Worm (Caenorhabditis elegans): ENCODE results near the gene spt-4.
"Not testable (repeated sequence)": the region's sequence is repeated elsewhere in the genome, so short reads cannot be mapped to it uniquely, and the experiment has no call there.

Gene spt-4

DNA sequence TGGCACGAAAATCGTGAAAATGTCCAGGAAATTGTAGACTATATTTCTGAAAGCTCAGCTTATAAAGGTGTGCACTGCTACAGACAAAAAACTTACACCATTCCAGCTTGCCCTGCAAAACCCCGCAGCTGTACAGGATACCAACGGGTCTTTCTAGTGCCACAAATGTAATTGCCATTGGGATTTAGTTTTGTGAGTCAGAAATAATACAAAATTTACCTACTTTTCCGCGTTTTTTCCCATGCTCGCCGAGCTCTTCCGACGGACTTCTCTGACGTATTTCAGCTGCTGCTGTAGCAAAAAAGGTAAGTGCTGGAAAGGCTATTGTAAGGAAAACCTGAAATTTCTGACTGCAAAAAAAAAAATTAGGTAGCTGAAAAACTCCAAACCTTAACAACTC, 27.5 kb upstream of the spt-4 start, which contains the start of gene C29F9.8:
Gene C29F9.8, minus strand, starts transcription at position 101 of the 400 bp plus-strand sequence.
- not testable (repeated sequence) for TF ChIP-seq ZK546.5 (tag; optimal IDR thresholded peaks at IDR 0.05); nhr-76 (tag; optimal IDR thresholded peaks at IDR 0.05); fkh-10 (GFP tag; optimal IDR thresholded peaks at IDR 0.05)

DNA sequence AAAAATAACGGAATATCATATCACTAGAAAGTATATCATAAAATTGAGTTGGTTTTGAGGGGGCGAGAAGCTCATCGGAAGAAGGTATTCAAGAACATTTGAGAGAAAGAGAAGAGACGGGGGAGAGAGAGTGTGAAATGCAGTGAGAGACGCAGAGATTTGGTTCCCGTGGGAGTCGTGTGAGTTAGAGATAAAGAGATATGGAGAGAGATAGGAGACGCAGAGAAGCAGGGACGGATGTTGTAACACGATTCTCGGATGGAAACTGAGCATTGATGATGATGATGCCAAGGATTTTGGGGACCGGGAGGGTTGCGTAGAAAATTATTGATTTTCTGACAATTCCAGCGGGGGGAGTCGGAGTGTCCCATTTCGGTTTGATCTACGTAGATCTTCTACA, 26.6 kb upstream of the spt-4 start:
- TF ChIP-seq eor-1 (tag; optimal IDR thresholded peaks at IDR 0.05), result no peak
- TF ChIP-seq nhr-28 (tag; optimal IDR thresholded peaks at IDR 0.05), result no peak
- TF ChIP-seq egl-5 (tag; optimal IDR thresholded peaks at IDR 0.05), result no peak
- TF ChIP-seq lin-39 (tag; optimal IDR thresholded peaks at IDR 0.05), result no peak
- no peak for TF ChIP-seq mdl-1 (tag; optimal IDR thresholded peaks at IDR 0.05)
- no peak for TF ChIP-seq fkh-2 (tag; optimal IDR thresholded peaks at IDR 0.05)
- TF ChIP-seq lin-15B (tag; optimal IDR thresholded peaks at IDR 0.05), result no peak
- TF ChIP-seq sea-2 (GFP tag; optimal IDR thresholded peaks at IDR 0.05), result no peak
- peak; percentile 13 for TF ChIP-seq R02D3.7 (tag; optimal IDR thresholded peaks at IDR 0.05)
- no peak for TF ChIP-seq fkh-10 (GFP tag; optimal IDR thresholded peaks at IDR 0.05)
- TF ChIP-seq elt-2 (tag; optimal IDR thresholded peaks at IDR 0.05), result peak; percentile 12
- no peak for TF ChIP-seq pha-4 (tag; optimal IDR thresholded peaks at IDR 0.05)
- TF ChIP-seq fos-1 (tag; optimal IDR thresholded peaks at IDR 0.05), result no peak
- TF ChIP-seq nfya-1 (tag; optimal IDR thresholded peaks at IDR 0.05; ENCODE audit: insufficient read depth), result peak; percentile 46
- no peak for TF ChIP-seq elt-1 (tag; optimal IDR thresholded peaks at IDR 0.05)
- peak; percentile 58 for TF ChIP-seq ceh-28 (tag; optimal IDR thresholded peaks at IDR 0.05)
- TF ChIP-seq ceh-16 (tag; optimal IDR thresholded peaks at IDR 0.05), result no peak
- no peak for TF ChIP-seq nhr-77 (tag; optimal IDR thresholded peaks at IDR 0.05)

DNA sequence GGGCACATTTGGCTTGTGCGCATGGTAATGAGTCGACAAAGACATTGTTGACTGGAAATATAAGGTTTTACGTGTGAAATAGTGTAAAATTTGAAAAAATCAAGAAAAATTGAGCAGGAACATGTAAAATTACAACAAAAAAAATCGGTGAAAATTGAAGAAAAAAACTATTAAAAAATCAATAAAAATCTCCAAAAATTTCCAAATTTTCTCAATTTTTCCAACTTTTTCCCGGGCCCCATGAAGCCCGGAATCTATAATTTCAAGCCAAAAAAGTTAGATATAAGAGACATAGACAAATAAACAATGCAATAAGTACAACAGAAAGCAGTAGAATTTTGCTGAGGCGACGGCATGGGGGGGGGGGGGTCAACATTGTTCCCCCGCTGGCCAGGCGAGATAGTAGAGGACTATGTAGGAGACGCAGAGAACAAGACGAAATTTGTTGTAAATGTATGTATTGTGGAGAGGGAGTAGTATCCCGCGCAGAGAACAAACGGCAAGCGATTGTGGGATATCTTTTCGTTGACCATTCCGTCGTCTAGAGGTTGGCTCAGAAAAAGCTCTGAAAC, 25.3 kb upstream of the spt-4 start, which contains the start of gene pat-4:
Gene pat-4, minus strand, starts transcription at position 51 of the 572 bp plus-strand sequence.
- TF ChIP-seq nhr-25 (tag; optimal IDR thresholded peaks at IDR 0.05) (no peak), nhr-23 (tag; optimal IDR thresholded peaks at IDR 0.05) (peak; percentile 1), ceh-16 (tag; optimal IDR thresholded peaks at IDR 0.05) (no peak), ceh-28 (tag; optimal IDR thresholded peaks at IDR 0.05) (no peak), nfya-1 (tag; optimal IDR thresholded peaks at IDR 0.05; ENCODE audit: insufficient read depth) (peak; percentile 33), ceh-9 (tag; optimal IDR thresholded peaks at IDR 0.05) (no peak), ama-1 (optimal IDR thresholded peaks at IDR 0.05) (no peak), pha-4 (tag; optimal IDR thresholded peaks at IDR 0.05) (peak; percentile 77), ZK546.5 (tag; optimal IDR thresholded peaks at IDR 0.05) (no peak), elt-3 (tag; optimal IDR thresholded peaks at IDR 0.05) (no peak), elt-2 (tag; optimal IDR thresholded peaks at IDR 0.05) (peak; percentile 1), nhr-43 (tag; optimal IDR thresholded peaks at IDR 0.05; ENCODE audit: poor library complexity, severe bottlenecking) (no peak), nhr-11 (tag; optimal IDR thresholded peaks at IDR 0.05) (no peak), egl-5 (tag; optimal IDR thresholded peaks at IDR 0.05) (no peak), hmg-11 (tag; optimal IDR thresholded peaks at IDR 0.05) (peak; percentile 77), egl-27 (tag; optimal IDR thresholded peaks at IDR 0.05) (no peak), lin-39 (tag; optimal IDR thresholded peaks at IDR 0.05) (no peak), unc-39 (tag; optimal IDR thresholded peaks at IDR 0.05) (no peak), tbx-2 (tag; optimal IDR thresholded peaks at IDR 0.05) (no peak), nhr-237 (tag; optimal IDR thresholded peaks at IDR 0.05) (no peak), lsy-12 (tag; optimal IDR thresholded peaks at IDR 0.05) (no peak), unc-62 (GFP tag; optimal IDR thresholded peaks at IDR 0.05) (no peak), fkh-10 (GFP tag; optimal IDR thresholded peaks at IDR 0.05) (no peak)

DNA sequence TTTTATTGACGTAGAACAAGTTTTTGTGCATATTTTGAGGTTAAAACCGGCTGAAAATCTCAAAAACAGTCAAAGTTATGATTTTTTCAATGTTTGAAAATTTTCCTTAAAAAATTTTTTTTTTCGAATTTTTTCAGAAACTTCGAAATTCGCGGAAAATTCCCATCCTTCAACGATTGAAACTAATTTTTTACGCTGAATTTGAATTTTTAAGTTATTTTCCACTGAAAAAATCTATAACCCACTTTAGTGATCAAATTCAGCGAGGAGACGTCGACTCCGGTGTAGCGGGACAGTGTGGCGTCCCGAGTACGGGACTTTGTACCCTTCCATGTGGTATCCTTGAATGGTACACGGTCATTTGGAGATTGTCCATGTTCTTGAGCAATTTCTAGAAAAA, 22.7 kb upstream of the spt-4 start:
- TF ChIP-seq elt-1 (tag; optimal IDR thresholded peaks at IDR 0.05) (no peak), lsy-12 (tag; optimal IDR thresholded peaks at IDR 0.05) (no peak), ceh-16 (tag; optimal IDR thresholded peaks at IDR 0.05) (no peak), ztf-11 (tag; optimal IDR thresholded peaks at IDR 0.05) (no peak)

DNA sequence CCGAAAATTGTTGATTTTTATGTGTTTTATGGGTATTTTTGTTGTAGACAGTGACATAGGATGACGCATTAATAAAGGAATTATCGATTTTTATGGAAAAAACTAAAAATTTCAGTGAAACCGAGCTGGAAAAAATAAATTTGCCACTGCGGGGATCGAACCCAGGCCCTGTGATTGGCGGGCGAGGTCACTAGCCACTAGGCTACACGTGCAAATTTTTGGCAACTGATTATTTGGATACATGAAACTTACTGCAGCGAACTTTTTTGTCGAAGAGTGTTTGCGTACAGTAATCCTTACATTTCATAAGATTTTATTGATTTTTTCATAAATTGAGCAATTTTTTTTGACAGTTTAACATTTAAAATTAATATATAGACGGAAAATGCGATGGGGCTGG, 19.6 kb upstream of the spt-4 start:
- no peak for TF ChIP-seq elt-3 (tag; optimal IDR thresholded peaks at IDR 0.05)
- TF ChIP-seq nhr-23 (tag; optimal IDR thresholded peaks at IDR 0.05), result peak; percentile 6
- peak; percentile 63 for TF ChIP-seq R02D3.7 (tag; optimal IDR thresholded peaks at IDR 0.05)
- peak; percentile 30 for TF ChIP-seq ceh-28 (tag; optimal IDR thresholded peaks at IDR 0.05)
- peak; percentile 75 for TF ChIP-seq skn-1 (tag; optimal IDR thresholded peaks at IDR 0.05)
- peak; percentile 55 for TF ChIP-seq lsy-12 (tag; optimal IDR thresholded peaks at IDR 0.05)
- peak; percentile 48 for TF ChIP-seq elt-2 (tag; optimal IDR thresholded peaks at IDR 0.05)
- peak; percentile 37 for TF ChIP-seq aly-2 (tag; optimal IDR thresholded peaks at IDR 0.05)
- no peak for TF ChIP-seq nhr-77 (tag; optimal IDR thresholded peaks at IDR 0.05)
- TF ChIP-seq mdl-1 (tag; optimal IDR thresholded peaks at IDR 0.05), result no peak
- peak; percentile 14 for TF ChIP-seq nhr-25 (tag; optimal IDR thresholded peaks at IDR 0.05)
- peak; percentile 74 for TF ChIP-seq ama-1 (optimal IDR thresholded peaks at IDR 0.05)
- TF ChIP-seq ceh-9 (tag; optimal IDR thresholded peaks at IDR 0.05), result no peak
- peak; percentile 28 for TF ChIP-seq ztf-4 (tag; optimal IDR thresholded peaks at IDR 0.05)
- no peak for TF ChIP-seq ceh-16 (tag; optimal IDR thresholded peaks at IDR 0.05)
- peak; percentile 18 for TF ChIP-seq lin-39 (tag; optimal IDR thresholded peaks at IDR 0.05)
- TF ChIP-seq nfya-1 (tag; optimal IDR thresholded peaks at IDR 0.05; ENCODE audit: insufficient read depth), result peak; percentile 48
- TF ChIP-seq tbx-2 (tag; optimal IDR thresholded peaks at IDR 0.05), result peak; percentile 37
- TF ChIP-seq nhr-43 (tag; optimal IDR thresholded peaks at IDR 0.05; ENCODE audit: poor library complexity, severe bottlenecking), result peak; percentile 40
- TF ChIP-seq pqm-1 (tag; optimal IDR thresholded peaks at IDR 0.05), result peak; percentile 11
- TF ChIP-seq lin-15B (tag; optimal IDR thresholded peaks at IDR 0.05), result peak; percentile 11
- peak; percentile 15 for TF ChIP-seq jun-1 (tag; optimal IDR thresholded peaks at IDR 0.05)
- TF ChIP-seq pha-4 (tag; optimal IDR thresholded peaks at IDR 0.05), result peak; percentile 54

Data from whole organism, L3 larva.